ENCODE assay signal across 1 worm cellular context in genomic region chrIV:8864672-8865071, ce11.
A peak's percentile ranks its signal among the peaks of the same experiment; 100 is the strongest.
TF ChIP-seq lines count a peak whose summit lies in the region.

No protein-coding gene starts in this region.

TF ChIP-seq in whole organism, L1 larva, 84 proteins besides CTCF, POLR2A, EP300 and RAD21 (continued from another document):
- TF ChIP-seq nhr-19 (GFP tag; conservative IDR thresholded peaks at IDR 0.05; lab: Robert Waterston, UW) (0 out of 2 replicates have a peak, but pooled peaks have one; percentile 14), nhr-47 (tag; optimal IDR thresholded peaks at IDR 0.05; lab: Kevin White, UChicago) (no peak), elt-2 (tag; optimal IDR thresholded peaks at IDR 0.05; lab: Kevin White, UChicago) (no peak), snpc-4 (tag; optimal IDR thresholded peaks at IDR 0.05; lab: Kevin White, UChicago) (no peak), fkh-8 (tag; optimal IDR thresholded peaks at IDR 0.05; lab: Kevin White, UChicago) (no peak), egl-13 (tag; optimal IDR thresholded peaks at IDR 0.05; lab: Kevin White, UChicago) (no peak), nhr-28 (tag; optimal IDR thresholded peaks at IDR 0.05; lab: Kevin White, UChicago) (no peak), hpl-2 (GFP tag; optimal IDR thresholded peaks at IDR 0.05; lab: Kevin White, UChicago) (no peak), elt-3 (tag; optimal IDR thresholded peaks at IDR 0.05; lab: Kevin White, UChicago) (peak in 3 of 6 experiments; percentile 22 to 76 (median 71)), swsn-7 (tag; optimal IDR thresholded peaks at IDR 0.05; lab: Kevin White, UChicago) (no peak), nhr-84 (tag; optimal IDR thresholded peaks at IDR 0.05; lab: Kevin White, UChicago) (no peak), lin-14 (GFP tag; optimal IDR thresholded peaks at IDR 0.05; lab: Kevin White, UChicago) (peak; percentile 46), isw-1 (GFP tag; IDR thresholded peaks at IDR 0.05; lab: Robert Waterston, UW) (no peak), pag-3 (tag; optimal IDR thresholded peaks at IDR 0.05; lab: Kevin White, UChicago; ENCODE audit: borderline replicate concordance, insufficient read depth) (no peak), mdl-1 (tag; optimal IDR thresholded peaks at IDR 0.05; lab: Kevin White, UChicago) (no peak)
